Fruit fly (Drosophila melanogaster): Measurements from ENCODE around the gene CG13004.

The CG13004 gene

dm6 chrX:16822080-16822479 lies 13.2 kb downstream of the CG13004 start (continued):
- TF ChIP-seq NC2α (GFP tag; optimal IDR thresholded peaks at IDR 0.05) (no peak), CG34422 (GFP tag; IDR thresholded peaks at IDR 0.05) (peak; percentile 38; the same call in 1 of the 3 replicates), al (GFP tag; IDR thresholded peaks at IDR 0.05) (no peak), CG7372 (GFP tag; IDR thresholded peaks at IDR 0.05) (no peak; the same call in 1 of the 2 replicates), YL-1 (GFP tag; optimal IDR thresholded peaks at IDR 0.05) (no peak), CG34224 (GFP tag; IDR thresholded peaks at IDR 0.05; ENCODE audit: partially characterized antibody) (no peak), CG13894 (tag; optimal IDR thresholded peaks at IDR 0.05) (no peak), CG6272 (GFP tag; IDR thresholded peaks at IDR 0.05) (peak; percentile 35; the same call in 1 of the 2 replicates), Ssrp (tag; optimal IDR thresholded peaks at IDR 0.05) (peak; percentile 53), CG13287 (GFP tag; IDR thresholded peaks at IDR 0.05; ENCODE audit: partially characterized antibody) (no peak), CG1529 (GFP tag; optimal IDR thresholded peaks at IDR 0.05) (no peak), eyg (GFP tag; optimal IDR thresholded peaks at IDR 0.05) (no peak), Bgb (GFP tag; IDR thresholded peaks at IDR 0.05; ENCODE audit: partially characterized antibody) (no peak), CG16815 (GFP tag; optimal IDR thresholded peaks at IDR 0.05) (peak; percentile 5), CG17802 (tag; optimal IDR thresholded peaks at IDR 0.05) (no peak), Poxn (GFP tag; IDR thresholded peaks at IDR 0.05) (no peak), da (GFP tag; optimal IDR thresholded peaks at IDR 0.05) (no peak), D19B (GFP tag; optimal IDR thresholded peaks at IDR 0.05) (no peak), bsh (GFP tag; optimal IDR thresholded peaks at IDR 0.05) (peak in 1 of 2 experiments; percentile 71), jigr1 (GFP tag; IDR thresholded peaks at IDR 0.05) (no peak), Hand (GFP tag; optimal IDR thresholded peaks at IDR 0.05) (no peak), vfl (GFP tag; optimal IDR thresholded peaks at IDR 0.05) (no peak), fd102C (GFP tag; optimal IDR thresholded peaks at IDR 0.05) (no peak), CG9932 (GFP tag; IDR thresholded peaks at IDR 0.05) (peak; percentile 30; the same call in 1 of the 2 replicates), dmrt99B (tag; optimal IDR thresholded peaks at IDR 0.05) (peak; percentile 70), CG11723 (GFP tag; optimal IDR thresholded peaks at IDR 0.05) (no peak), gem (tag; optimal IDR thresholded peaks at IDR 0.05) (peak; percentile 74), CG17328 (GFP tag; IDR thresholded peaks at IDR 0.05) (peak; percentile 39; the same call in 1 of the 2 replicates), grn (GFP tag; optimal IDR thresholded peaks at IDR 0.05) (no peak), wdn (GFP tag; IDR thresholded peaks at IDR 0.05) (no peak), CG9727 (GFP tag; optimal IDR thresholded peaks at IDR 0.05) (no peak), pfk (GFP tag; optimal IDR thresholded peaks at IDR 0.05) (no peak), CG43689 (GFP tag; IDR thresholded peaks at IDR 0.05) (no peak), Jarid2 (GFP tag; optimal IDR thresholded peaks at IDR 0.05) (no peak), gsb-n (tag; optimal IDR thresholded peaks at IDR 0.05) (peak; percentile 33), Lhr (GFP tag; optimal IDR thresholded peaks at IDR 0.05) (no peak), CG6683 (GFP tag; optimal IDR thresholded peaks at IDR 0.05) (no peak), run (tag; optimal IDR thresholded peaks at IDR 0.05) (peak; percentile 22), slbo (GFP tag; IDR thresholded peaks at IDR 0.05) (peak; percentile 66), Optix (GFP tag; IDR thresholded peaks at IDR 0.05) (no peak), CG12104 (GFP tag; optimal IDR thresholded peaks at IDR 0.05) (no peak), crol (GFP tag; IDR thresholded peaks at IDR 0.05) (no peak), CG17186 (GFP tag; optimal IDR thresholded peaks at IDR 0.05) (no peak), Ravus (GFP tag; IDR thresholded peaks at IDR 0.05) (no peak), CG3163 (GFP tag; optimal IDR thresholded peaks at IDR 0.05) (no peak), Rfx (GFP tag; IDR thresholded peaks at IDR 0.05) (peak; percentile 50), CG4328 (GFP tag; optimal IDR thresholded peaks at IDR 0.05) (no peak), lilli (GFP tag; optimal IDR thresholded peaks at IDR 0.05) (peak; percentile 30), sqz (GFP tag; optimal IDR thresholded peaks at IDR 0.05) (no peak), CrebB (tag; optimal IDR thresholded peaks at IDR 0.05) (no peak), Sox100B (GFP tag; optimal IDR thresholded peaks at IDR 0.05) (peak; percentile 22)

All from whole organism, embryonic.